Fruit fly (Drosophila melanogaster) whole organism, embryonic: Measurements from ENCODE around the gene Tsf2.

Source experiments
- CG1024 ChIP-seq: fragments of 200-800 bp; sonication (Bioruptor generic); IDR thresholded peaks from 2 replicates; pipeline ENCODE4 v1.3.6; 2022; ENCODE audit warnings: missing biosample characterization, missing genetic modification characterization
- CG10366 ChIP-seq: fragments of 200-800 bp; sonication (Bioruptor generic); IDR thresholded peaks from 2 replicates; pipeline ENCODE4 v1.3.6; 2022; ENCODE audit warnings: missing biosample characterization, missing genetic modification characterization
- CG11504 ChIP-seq: fragments of 200-800 bp; sonication (Bioruptor generic); optimal IDR thresholded peaks from 3 replicates; lab custom pipeline; 2019; ENCODE audit warnings: missing biosample characterization, mild to moderate bottlenecking, missing genetic modification characterization, moderate library complexity
- CG11695 ChIP-seq: fragments of 200-800 bp; sonication (Bioruptor generic); IDR thresholded peaks from 3 replicates; pipeline ENCODE4 v1.3.6; 2022; ENCODE audit warnings: missing biosample characterization, missing genetic modification characterization
- CG12391 ChIP-seq: fragments of 200-800 bp; sonication (Bioruptor generic); optimal IDR thresholded peaks from 3 replicates; lab custom pipeline; 2018; ENCODE audit warnings: missing biosample characterization, mild to moderate bottlenecking, missing genetic modification characterization, moderate library complexity
- CG12659 ChIP-seq: fragments of 200-800 bp; sonication (Bioruptor generic); optimal IDR thresholded peaks from 3 replicates; lab custom pipeline; 2017; ENCODE audit warnings: mild to moderate bottlenecking, missing biosample characterization, missing genetic modification reagents, missing genetic modification characterization
- CG17328 ChIP-seq: fragments of 200-800 bp; sonication (Bioruptor generic); IDR thresholded peaks from 2 replicates; pipeline ENCODE4 v1.3.6; 2022; ENCODE audit warnings: missing biosample characterization, missing genetic modification characterization
- CG18476 ChIP-seq: fragments of 200-800 bp; sonication (Bioruptor generic); optimal IDR thresholded peaks from 2 replicates; lab custom pipeline; 2016; ENCODE audit warnings: missing biosample characterization, mild to moderate bottlenecking, missing genetic modification characterization
- CG30020 ChIP-seq: fragments of 200-800 bp; optimal IDR thresholded peaks from 2 replicates; lab custom pipeline; 2019; ENCODE audit warnings: missing biosample characterization, mild to moderate bottlenecking, missing genetic modification characterization, moderate library complexity
- CG32532 ChIP-seq: fragments of 200-800 bp; sonication (Bioruptor generic); IDR thresholded peaks from 2 replicates; pipeline ENCODE4 v1.3.6; 2022; ENCODE audit warnings: missing biosample characterization, missing genetic modification characterization
- CG4730 ChIP-seq: fragments of 200-800 bp; sonication (Bioruptor generic); IDR thresholded peaks from 2 replicates; pipeline ENCODE4 v1.3.6; 2022; ENCODE audit warnings: missing biosample characterization, missing genetic modification characterization
- CG4854 ChIP-seq: fragments of 200-800 bp; sonication (Bioruptor generic); optimal IDR thresholded peaks from 2 replicates; lab custom pipeline; 2016; ENCODE audit warnings: missing biosample characterization, missing genetic modification characterization, inconsistent platforms
- CG5953 ChIP-seq: fragments of 200-800 bp; sonication (Bioruptor generic); IDR thresholded peaks from 2 replicates; pipeline ENCODE4 v1.3.6; 2022; ENCODE audit warnings: missing biosample characterization, missing genetic modification characterization
- CG6683 ChIP-seq: fragments of 200-800 bp; sonication (Bioruptor generic); optimal IDR thresholded peaks from 2 replicates; lab custom pipeline; 2017; ENCODE audit warnings: missing biosample characterization, mild to moderate bottlenecking, missing genetic modification characterization, missing genetic modification reagents
- CG6791 ChIP-seq: fragments of 200-800 bp; sonication (Bioruptor generic); IDR thresholded peaks from 3 replicates; pipeline ENCODE4 v1.3.6; 2022; ENCODE audit warnings: missing biosample characterization, missing genetic modification characterization; ENCODE audit not compliant: partially characterized antibody
- CG7556 ChIP-seq: fragments of 200-800 bp; sonication (Bioruptor generic); optimal IDR thresholded peaks from 2 replicates; lab custom pipeline; 2017; ENCODE audit warnings: missing biosample characterization, mild to moderate bottlenecking, missing genetic modification characterization
- CG7839 ChIP-seq: fragments of 200-800 bp; sonication (Bioruptor generic); optimal IDR thresholded peaks from 3 replicates; lab custom pipeline; 2018; ENCODE audit warnings: missing biosample characterization, mild to moderate bottlenecking, missing genetic modification characterization, moderate library complexity
- Dad ChIP-seq: fragments of 200-800 bp; sonication (Bioruptor generic); optimal IDR thresholded peaks from 3 replicates; lab custom pipeline; 2016; ENCODE audit warnings: missing biosample characterization, missing genetic modification characterization
- Dbx ChIP-seq: fragments of 200-800 bp; sonication (Bioruptor generic); IDR thresholded peaks from 3 replicates; pipeline ENCODE4 v1.3.6; 2022; ENCODE audit warnings: missing biosample characterization, missing genetic modification characterization
- ERR ChIP-seq: fragments of 200-800 bp; sonication (Bioruptor generic); optimal IDR thresholded peaks from 2 replicates; lab custom pipeline; 2016; ENCODE audit warnings: missing biosample characterization, missing genetic modification characterization
- HmgD ChIP-seq: fragments of 200-800 bp; sonication (Bioruptor generic); optimal IDR thresholded peaks from 3 replicates; lab custom pipeline; 2016; ENCODE audit warnings: missing biosample characterization, missing genetic modification characterization
- Hr3 ChIP-seq: fragments of 200-800 bp; sonication (Bioruptor generic); optimal IDR thresholded peaks from 3 replicates; lab custom pipeline; 2016; ENCODE audit warnings: missing biosample characterization, missing genetic modification characterization
- Lpt ChIP-seq: fragments of >200 bp; optimal IDR thresholded peaks from 2 replicates; lab custom pipeline; 2018; ENCODE audit warnings: missing biosample characterization, missing genetic modification characterization
- Mes4 ChIP-seq: fragments of 200-800 bp; sonication (Bioruptor generic); optimal IDR thresholded peaks from 2 replicates; lab custom pipeline; 2016; ENCODE audit warnings: missing biosample characterization, missing genetic modification characterization
- NC2β ChIP-seq: fragments of 200-800 bp; sonication (Bioruptor generic); optimal IDR thresholded peaks from 2 replicates; lab custom pipeline; 2016; ENCODE audit warnings: missing biosample characterization, missing genetic modification characterization
- Nf-YA ChIP-seq: fragments of 200-800 bp; sonication (Bioruptor generic); IDR thresholded peaks from 2 replicates; pipeline ENCODE4 v1.3.6; 2022; ENCODE audit warnings: missing biosample characterization, missing genetic modification characterization
- Poxn ChIP-seq: fragments of 200-800 bp; sonication (Bioruptor generic); IDR thresholded peaks from 2 replicates; pipeline ENCODE4 v1.3.6; 2022; ENCODE audit warnings: missing biosample characterization, missing genetic modification characterization
- Rx ChIP-seq: fragments of 200-800 bp; sonication (Bioruptor generic); IDR thresholded peaks from 2 replicates; pipeline ENCODE4 v1.3.6; 2022; ENCODE audit warnings: missing biosample characterization, missing genetic modification characterization
- Side ChIP-seq: fragments of 200-800 bp; sonication (Bioruptor generic); optimal IDR thresholded peaks from 2 replicates; lab custom pipeline; 2016; ENCODE audit warnings: missing biosample characterization, missing genetic modification characterization
- Stat92E ChIP-seq, 3 experiments: fragments of >200 bp in 2 of 3; fragments of 200-800 bp in 1 of 3; sonication (Bioruptor generic) in 1 of 3; optimal IDR thresholded peaks; 2 replicates each; lab custom pipeline; 2017 to 2019; ENCODE audit warnings: missing biosample characterization in 3 of 3, missing genetic modification characterization in 3 of 3, mild to moderate bottlenecking in 1 of 3, moderate library complexity in 1 of 3
- ato ChIP-seq: fragments of 200-800 bp; sonication (Bioruptor generic); IDR thresholded peaks from 2 replicates; pipeline ENCODE4 v1.3.6; 2022; ENCODE audit warnings: missing biosample characterization, missing genetic modification characterization; ENCODE audit not compliant: partially characterized antibody
- az2 ChIP-seq: fragments of 200-800 bp; sonication (Bioruptor generic); optimal IDR thresholded peaks from 3 replicates; lab custom pipeline; 2016; ENCODE audit warnings: missing biosample characterization, missing genetic modification characterization
- bigmax ChIP-seq: fragments of 200-800 bp; sonication (Bioruptor generic); optimal IDR thresholded peaks from 2 replicates; lab custom pipeline; 2018; ENCODE audit warnings: missing biosample characterization, mild to moderate bottlenecking, missing genetic modification characterization
- bsh ChIP-seq, 2 experiments: fragments of 200-800 bp; sonication (Bioruptor generic); optimal IDR thresholded peaks; 2 replicates each; lab custom pipeline; 2017 to 2018; ENCODE audit warnings: mild to moderate bottlenecking in 2 of 2, missing biosample characterization in 2 of 2, missing genetic modification characterization in 2 of 2, moderate library complexity in 1 of 2
- cad ChIP-seq: fragments of >200 bp; optimal IDR thresholded peaks from 2 replicates; lab custom pipeline; 2017; ENCODE audit warnings: missing biosample characterization, missing genetic modification characterization
- esg ChIP-seq: fragments of 200-800 bp; sonication (Bioruptor generic); conservative IDR thresholded peaks from 2 replicates; pipeline ENCODE4 v1.3.6; 2022; ENCODE audit warnings: missing biosample characterization, missing genetic modification characterization
- ftz-f1 ChIP-seq: fragments of 200-800 bp; sonication (Bioruptor generic); optimal IDR thresholded peaks from 2 replicates; lab custom pipeline; 2016; ENCODE audit warnings: missing biosample characterization, missing genetic modification characterization
- jigr1 ChIP-seq: fragments of 200-800 bp; sonication (Bioruptor generic); IDR thresholded peaks from 3 replicates; pipeline ENCODE4 v1.3.6; 2022; ENCODE audit warnings: missing biosample characterization, missing genetic modification characterization
- ken ChIP-seq: fragments of 200-800 bp; sonication (Bioruptor generic); IDR thresholded peaks from 3 replicates; pipeline ENCODE4 v1.3.6; 2022; ENCODE audit warnings: missing biosample characterization, missing genetic modification characterization
- maf-S ChIP-seq: fragments of 200-800 bp; sonication (Bioruptor generic); optimal IDR thresholded peaks from 2 replicates; lab custom pipeline; 2016; ENCODE audit warnings: missing biosample characterization, missing genetic modification characterization
- nerfin-1 ChIP-seq: fragments of 200-800 bp; sonication (Bioruptor generic); optimal IDR thresholded peaks from 3 replicates; lab custom pipeline; 2019; ENCODE audit warnings: missing biosample characterization, mild to moderate bottlenecking, missing genetic modification characterization, moderate library complexity
- pan ChIP-seq, 4 experiments: fragments of >200 bp in 3 of 4; fragments of 200-800 bp in 1 of 4; sonication (Bioruptor generic) in 1 of 4; optimal IDR thresholded peaks in 3 of 4; IDR thresholded peaks in 1 of 4; 2 replicates each; pipeline versions ENCODE4 v1.3.6 to Lab custom; 2017 to 2022; ENCODE audit warnings: missing biosample characterization in 2 of 4, missing genetic modification characterization in 2 of 4, mixed read lengths in 1 of 4
- peb ChIP-seq: fragments of 200-800 bp; sonication (Bioruptor generic); IDR thresholded peaks from 2 replicates; pipeline ENCODE4 v1.3.6; 2022; ENCODE audit warnings: missing biosample characterization, missing genetic modification characterization
- sim ChIP-seq: fragments of 200-800 bp; sonication (Bioruptor generic); IDR thresholded peaks from 2 replicates; pipeline ENCODE4 v1.3.6; 2022; ENCODE audit warnings: missing biosample characterization, missing genetic modification characterization
- sna ChIP-seq: fragments of 200-800 bp; sonication (Bioruptor generic); IDR thresholded peaks from 2 replicates; pipeline ENCODE4 v1.3.6; 2022; ENCODE audit warnings: missing biosample characterization, missing genetic modification characterization; ENCODE audit not compliant: partially characterized antibody
- sob ChIP-seq: fragments of 200-800 bp; sonication (Bioruptor generic); IDR thresholded peaks from 2 replicates; pipeline ENCODE4 v1.3.6; 2022; ENCODE audit warnings: missing biosample characterization, missing genetic modification characterization
- stc ChIP-seq: fragments of 200-800 bp; sonication (Bioruptor generic); IDR thresholded peaks from 2 replicates; pipeline ENCODE4 v1.3.6; 2022; ENCODE audit warnings: missing biosample characterization, missing genetic modification characterization
- tup ChIP-seq: fragments of 200-800 bp; sonication (Bioruptor generic); optimal IDR thresholded peaks from 2 replicates; lab custom pipeline; 2016; ENCODE audit warnings: missing biosample characterization, mild to moderate bottlenecking, missing genetic modification characterization, moderate library complexity
- unpg ChIP-seq: fragments of 200-800 bp; sonication (Bioruptor generic); optimal IDR thresholded peaks from 3 replicates; lab custom pipeline; 2018; ENCODE audit warnings: missing biosample characterization, mild to moderate bottlenecking, missing genetic modification characterization, moderate library complexity
- vfl ChIP-seq: fragments of 200-800 bp; sonication (Bioruptor generic); optimal IDR thresholded peaks from 2 replicates; lab custom pipeline; 2016; ENCODE audit warnings: missing biosample characterization, missing genetic modification characterization
- zfh1 ChIP-seq: fragments of 200-800 bp; sonication (Bioruptor generic); IDR thresholded peaks from 3 replicates; pipeline ENCODE4 v1.3.6; 2022; ENCODE audit warnings: missing biosample characterization, missing genetic modification characterization

Gene Tsf2

dm6 chr3L:12523941-12524340 lies 9.6 kb downstream of the Tsf2 start, which contains the start of the genes ver and Gcn5 (continued):
- TF ChIP-seq Dad (GFP tag; lab: Kevin White, UChicago) (peak; percentile 81), Stat92E (GFP tag; optimal IDR thresholded peaks at IDR 0.05; lab: Kevin White, UChicago) (peak in 1 of 3 experiments; percentile 15), nerfin-1 (tag; lab: Kevin White, UChicago) (peak; percentile 82), esg (GFP tag; lab: Robert Waterston, UW) (peak; percentile 89), Dbx (GFP tag; lab: Robert Waterston, UW) (peak; percentile 94), Rx (peak; percentile 94), ato (GFP tag; lab: Robert Waterston, UW) (no peak), sob (GFP tag; lab: Robert Waterston, UW) (peak; percentile 94), tup (GFP tag; lab: Kevin White, UChicago) (peak; percentile 81), sna (GFP tag; lab: Robert Waterston, UW) (no peak), stc (GFP tag; lab: Robert Waterston, UW) (peak; percentile 93), jigr1 (GFP tag; lab: Robert Waterston, UW) (peak; percentile 86), CG7839 (tag; lab: Kevin White, UChicago) (peak; percentile 93), ken (peak; percentile 94), ERR (GFP tag; lab: Kevin White, UChicago) (no peak), Hr3 (GFP tag; lab: Kevin White, UChicago) (peak; percentile 93), NC2β (peak; percentile 72), sim (peak; percentile 76), ftz-f1 (GFP tag; lab: Kevin White, UChicago) (peak; percentile 32), CG11504 (tag; lab: Kevin White, UChicago) (peak; percentile 92), bsh (GFP tag; optimal IDR thresholded peaks at IDR 0.05; lab: Kevin White, UChicago) (peak; percentile 83 to 91), CG32532 (GFP tag; lab: Robert Waterston, UW) (peak; percentile 95), CG6683 (peak; percentile 72), cad (GFP tag; lab: Kevin White, UChicago) (no peak), CG7556 (GFP tag; lab: Kevin White, UChicago) (peak; percentile 89), Poxn (GFP tag; lab: Robert Waterston, UW) (peak; percentile 78; the same call in 1 of the 2 replicates), peb (GFP tag; lab: Robert Waterston, UW) (peak; percentile 79), Mes4 (GFP tag; lab: Kevin White, UChicago) (peak; percentile 54), Lpt (no peak), CG4854 (peak; percentile 80), CG18476 (GFP tag; lab: Kevin White, UChicago) (peak; percentile 92), unpg (GFP tag; lab: Kevin White, UChicago) (peak; percentile 90), CG12659 (GFP tag; lab: Kevin White, UChicago) (peak; percentile 95), HmgD (GFP tag; lab: Kevin White, UChicago) (no peak), vfl (peak; percentile 82), pan (optimal IDR thresholded peaks at IDR 0.05; lab: Kevin White, UChicago) (no peak), pan (GFP tag; optimal IDR thresholded peaks at IDR 0.05 in 1 of 2, IDR thresholded peaks at IDR 0.05 in 1 of 2) (peak in 1 of 2 experiments; percentile 95), maf-S (peak; percentile 81), Nf-YA (GFP tag; lab: Robert Waterston, UW) (peak; percentile 86), CG12391 (tag; lab: Kevin White, UChicago) (peak; percentile 95), CG4730 (GFP tag; lab: Robert Waterston, UW) (peak; percentile 91), CG17328 (peak; percentile 94), CG5953 (peak; percentile 88), CG11695 (GFP tag; lab: Robert Waterston, UW) (peak; percentile 92), CG30020 (tag; lab: Kevin White, UChicago) (peak; percentile 72), az2 (GFP tag; lab: Kevin White, UChicago) (peak; percentile 92), bigmax (GFP tag; lab: Kevin White, UChicago) (peak; percentile 71), CG6791 (no peak), Side (GFP tag; lab: Kevin White, UChicago) (peak; percentile 78), CG10366 (peak; percentile 95), zfh1 (GFP tag; lab: Robert Waterston, UW) (peak; percentile 95), CG1024 (peak; percentile 90)
